Fruit fly (Drosophila melanogaster): ENCODE measurements around the gene sina.

dm6 chr3L:16865123-16865831 lies 11.7 kb downstream of the sina start, which contains the start of gene Lmpt:
- TF ChIP-seq CG34224 (GFP tag; IDR thresholded peaks at IDR 0.05; ENCODE audit: partially characterized antibody) (no peak), CG15479 (GFP tag; optimal IDR thresholded peaks at IDR 0.05) (no peak), mam (GFP tag; optimal IDR thresholded peaks at IDR 0.05) (no peak), gfzf (GFP tag; optimal IDR thresholded peaks at IDR 0.05) (peak; percentile 89), tna (GFP tag; IDR thresholded peaks at IDR 0.05; ENCODE audit: partially characterized antibody) (no peak), Scr (GFP tag; IDR thresholded peaks at IDR 0.05; ENCODE audit: partially characterized antibody) (no peak)
